Fruit fly (Drosophila melanogaster) whole organism, embryonic: ENCODE data around the gene CG44158.

ENCODE experiments used
- CG10209 ChIP-seq: fragments of 200-800 bp; sonication (Bioruptor generic); optimal IDR thresholded peaks from 3 replicates; lab custom pipeline; 2017; ENCODE audit warnings: missing biosample characterization, mild to moderate bottlenecking, missing genetic modification characterization, missing genetic modification reagents
- CG11695 ChIP-seq: fragments of 200-800 bp; sonication (Bioruptor generic); IDR thresholded peaks from 3 replicates; pipeline ENCODE4 v1.3.6; 2022; ENCODE audit warnings: missing biosample characterization, missing genetic modification characterization
- CG12391 ChIP-seq: fragments of 200-800 bp; sonication (Bioruptor generic); optimal IDR thresholded peaks from 3 replicates; lab custom pipeline; 2018; ENCODE audit warnings: missing biosample characterization, mild to moderate bottlenecking, missing genetic modification characterization, moderate library complexity
- CG13123 ChIP-seq: fragments of 200-800 bp; sonication (Bioruptor generic); optimal IDR thresholded peaks from 2 replicates; lab custom pipeline; 2016; ENCODE audit warnings: missing biosample characterization, missing genetic modification characterization
- CG16863 ChIP-seq: fragments of 200-800 bp; sonication (Bioruptor generic); optimal IDR thresholded peaks from 3 replicates; lab custom pipeline; 2016; ENCODE audit warnings: missing biosample characterization, missing genetic modification characterization
- CG17568 ChIP-seq: fragments of 200-800 bp; sonication (Bioruptor generic); optimal IDR thresholded peaks from 2 replicates; lab custom pipeline; 2018; ENCODE audit warnings: missing biosample characterization, mild to moderate bottlenecking, missing genetic modification characterization, moderate library complexity
- CG17802 ChIP-seq: fragments of 200-800 bp; sonication (Bioruptor generic); optimal IDR thresholded peaks from 2 replicates; lab custom pipeline; 2018; ENCODE audit warnings: missing biosample characterization, mild to moderate bottlenecking, missing genetic modification characterization, moderate library complexity
- CG18262 ChIP-seq: fragments of 200-800 bp; optimal IDR thresholded peaks from 3 replicates; lab custom pipeline; 2019; ENCODE audit warnings: missing biosample characterization, mild to moderate bottlenecking, missing genetic modification characterization, moderate library complexity
- CG2120 ChIP-seq: fragments of 200-800 bp; sonication (Bioruptor generic); optimal IDR thresholded peaks from 3 replicates; lab custom pipeline; 2016; ENCODE audit warnings: missing biosample characterization, missing genetic modification characterization
- CG2129 ChIP-seq: fragments of 200-800 bp; sonication (Bioruptor generic); IDR thresholded peaks from 2 replicates; pipeline ENCODE4 v1.3.6; 2022; ENCODE audit warnings: missing biosample characterization, missing genetic modification characterization; ENCODE audit not compliant: partially characterized antibody
- CG31388 ChIP-seq: fragments of 200-800 bp; sonication (Bioruptor generic); optimal IDR thresholded peaks from 2 replicates; lab custom pipeline; 2016; ENCODE audit warnings: missing biosample characterization, missing genetic modification characterization
- CG3163 ChIP-seq: fragments of 200-800 bp; sonication (Bioruptor generic); optimal IDR thresholded peaks from 3 replicates; lab custom pipeline; 2016; ENCODE audit warnings: missing biosample characterization, missing genetic modification characterization
- CG3995 ChIP-seq: fragments of 200-800 bp; sonication (Bioruptor generic); optimal IDR thresholded peaks from 3 replicates; lab custom pipeline; 2016; ENCODE audit warnings: missing biosample characterization, missing genetic modification characterization
- CG6791 ChIP-seq: fragments of 200-800 bp; sonication (Bioruptor generic); IDR thresholded peaks from 3 replicates; pipeline ENCODE4 v1.3.6; 2022; ENCODE audit warnings: missing biosample characterization, missing genetic modification characterization; ENCODE audit not compliant: partially characterized antibody
- CG7963 ChIP-seq: fragments of 200-800 bp; sonication (Bioruptor generic); IDR thresholded peaks from 3 replicates; pipeline ENCODE4 v1.3.6; 2022; ENCODE audit warnings: missing biosample characterization, missing genetic modification characterization; ENCODE audit not compliant: partially characterized antibody
- CG8765 ChIP-seq: fragments of 200-800 bp; sonication (Bioruptor generic); IDR thresholded peaks from 2 replicates; pipeline ENCODE4 v1.3.6; 2022; ENCODE audit warnings: missing biosample characterization, missing genetic modification characterization
- D19A ChIP-seq: fragments of 200-800 bp; optimal IDR thresholded peaks from 3 replicates; lab custom pipeline; 2019; ENCODE audit warnings: missing biosample characterization, mild to moderate bottlenecking, missing genetic modification characterization, moderate library complexity
- D19B ChIP-seq: fragments of 200-800 bp; sonication (Bioruptor generic); optimal IDR thresholded peaks from 2 replicates; lab custom pipeline; 2017; ENCODE audit warnings: missing biosample characterization, mild to moderate bottlenecking, missing genetic modification characterization
- Doc3 ChIP-seq: fragments of 200-800 bp; sonication (Bioruptor generic); IDR thresholded peaks from 3 replicates; pipeline ENCODE4 v1.3.6; 2022; ENCODE audit warnings: missing biosample characterization, missing genetic modification characterization; ENCODE audit not compliant: partially characterized antibody
- Ets97D ChIP-seq: fragments of 200-800 bp; sonication (Bioruptor generic); optimal IDR thresholded peaks from 3 replicates; lab custom pipeline; 2016; ENCODE audit warnings: missing biosample characterization, missing genetic modification characterization
- Fer1 ChIP-seq: fragments of 200-800 bp; sonication (Bioruptor generic); optimal IDR thresholded peaks from 2 replicates; lab custom pipeline; 2017; ENCODE audit warnings: missing biosample characterization, mild to moderate bottlenecking, missing genetic modification characterization
- HLH3B ChIP-seq: fragments of 200-800 bp; sonication (Bioruptor generic); IDR thresholded peaks from 2 replicates; pipeline ENCODE4 v1.3.6; 2022; ENCODE audit warnings: missing biosample characterization, missing genetic modification characterization
- Hr78 ChIP-seq, 2 experiments: fragments of 200-800 bp in 1 of 2; fragments of >200 bp in 1 of 2; sonication (Bioruptor generic) in 1 of 2; optimal IDR thresholded peaks; 2 replicates each; lab custom pipeline; 2017 to 2019; ENCODE audit warnings: missing biosample characterization in 2 of 2, missing genetic modification characterization in 2 of 2, mild to moderate bottlenecking in 1 of 2, moderate library complexity in 1 of 2
- MBD-R2 ChIP-seq: fragments of 200-800 bp; sonication (Bioruptor generic); IDR thresholded peaks from 2 replicates; pipeline ENCODE4 v1.3.6; 2022; ENCODE audit warnings: missing biosample characterization, missing genetic modification characterization
- PHDP ChIP-seq: fragments of 200-800 bp; sonication (Bioruptor generic); optimal IDR thresholded peaks from 3 replicates; lab custom pipeline; 2018; ENCODE audit warnings: missing biosample characterization, mild to moderate bottlenecking, missing genetic modification characterization, moderate library complexity
- Poxn ChIP-seq: fragments of 200-800 bp; sonication (Bioruptor generic); IDR thresholded peaks from 2 replicates; pipeline ENCODE4 v1.3.6; 2022; ENCODE audit warnings: missing biosample characterization, missing genetic modification characterization
- Sry-β ChIP-seq: fragments of 200-800 bp; sonication (Bioruptor generic); optimal IDR thresholded peaks from 2 replicates; lab custom pipeline; 2018; ENCODE audit warnings: missing biosample characterization, mild to moderate bottlenecking, missing genetic modification characterization, moderate library complexity
- Trl ChIP-seq, 3 experiments: fragments of >200 bp in 2 of 3; fragments of 200-800 bp in 1 of 3; sonication (Bioruptor generic) in 1 of 3; optimal IDR thresholded peaks; 2 replicates in 1 of 3; 3 replicates in 2 of 3; lab custom pipeline; 2016 to 2017; ENCODE audit warnings: missing biosample characterization in 1 of 3, missing genetic modification characterization in 1 of 3
- ab ChIP-seq: fragments of 200-800 bp; sonication (Bioruptor generic); optimal IDR thresholded peaks from 2 replicates; lab custom pipeline; 2016; ENCODE audit warnings: missing biosample characterization, missing genetic modification characterization
- croc ChIP-seq: fragments of 200-800 bp; sonication (Bioruptor generic); conservative IDR thresholded peaks from 3 replicates; pipeline ENCODE4 v1.3.6; 2022; ENCODE audit warnings: missing biosample characterization, missing genetic modification characterization
- dysf ChIP-seq: fragments of 200-800 bp; sonication (Bioruptor generic); IDR thresholded peaks from 3 replicates; pipeline ENCODE4 v1.3.6; 2022; ENCODE audit warnings: missing biosample characterization, missing genetic modification characterization
- eve ChIP-seq, 2 experiments: fragments of >200 bp; optimal IDR thresholded peaks; 2 replicates each; lab custom pipeline; 2017; ENCODE audit warnings: missing biosample characterization in 2 of 2, missing genetic modification characterization in 2 of 2
- gro ChIP-seq: fragments of 200-800 bp; sonication (Bioruptor generic); optimal IDR thresholded peaks from 2 replicates; lab custom pipeline; 2016; ENCODE audit warnings: missing biosample characterization, missing genetic modification characterization
- hb ChIP-seq: fragments of 200-800 bp; sonication (Bioruptor generic); IDR thresholded peaks from 3 replicates; pipeline ENCODE4 v1.3.6; 2022; ENCODE audit warnings: missing biosample characterization, missing genetic modification characterization; ENCODE audit not compliant: partially characterized antibody
- klu ChIP-seq: fragments of 200-800 bp; sonication (Bioruptor generic); IDR thresholded peaks from 2 replicates; pipeline ENCODE4 v1.3.6; 2022; ENCODE audit warnings: missing biosample characterization, missing genetic modification characterization
- lilli ChIP-seq: fragments of 200-800 bp; sonication (Bioruptor generic); optimal IDR thresholded peaks from 3 replicates; lab custom pipeline; 2016; ENCODE audit warnings: missing biosample characterization, missing genetic modification characterization
- mld ChIP-seq: fragments of 200-800 bp; sonication (Bioruptor generic); IDR thresholded peaks from 3 replicates; pipeline ENCODE4 v1.3.6; 2022; ENCODE audit warnings: missing biosample characterization, missing genetic modification characterization; ENCODE audit not compliant: partially characterized antibody
- odd ChIP-seq: fragments of 200-800 bp; sonication (Bioruptor generic); optimal IDR thresholded peaks from 2 replicates; lab custom pipeline; 2017; ENCODE audit warnings: missing biosample characterization, mild to moderate bottlenecking, missing genetic modification characterization
- p53 ChIP-seq: fragments of 200-800 bp; sonication (Bioruptor generic); optimal IDR thresholded peaks from 2 replicates; lab custom pipeline; 2016; ENCODE audit warnings: missing biosample characterization, missing genetic modification characterization
- pfk ChIP-seq: fragments of 200-800 bp; sonication (Bioruptor generic); optimal IDR thresholded peaks from 2 replicates; lab custom pipeline; 2018; ENCODE audit warnings: missing biosample characterization, mild to moderate bottlenecking, missing genetic modification characterization, moderate library complexity
- phol ChIP-seq: fragments of 200-800 bp; sonication (Bioruptor generic); optimal IDR thresholded peaks from 3 replicates; lab custom pipeline; 2018; ENCODE audit warnings: missing biosample characterization, mild to moderate bottlenecking, missing genetic modification characterization, moderate library complexity
- schlank ChIP-seq: fragments of 200-800 bp; sonication (Bioruptor generic); optimal IDR thresholded peaks from 2 replicates; lab custom pipeline; 2018; ENCODE audit warnings: missing biosample characterization, mild to moderate bottlenecking, missing genetic modification characterization
- scrt ChIP-seq: fragments of 200-800 bp; sonication (Bioruptor generic); optimal IDR thresholded peaks from 2 replicates; lab custom pipeline; 2018; ENCODE audit warnings: missing biosample characterization, mild to moderate bottlenecking, missing genetic modification characterization, moderate library complexity
- sd ChIP-seq: fragments of 200-800 bp; sonication (Bioruptor generic); optimal IDR thresholded peaks from 3 replicates; lab custom pipeline; 2018; ENCODE audit warnings: missing biosample characterization, mild to moderate bottlenecking, missing genetic modification characterization, moderate library complexity
- ssp ChIP-seq: fragments of 200-800 bp; sonication (Bioruptor generic); IDR thresholded peaks from 2 replicates; pipeline ENCODE4 v1.3.6; 2022; ENCODE audit warnings: missing biosample characterization, missing genetic modification characterization
- ttk ChIP-seq: fragments of 200-800 bp; sonication (Bioruptor generic); IDR thresholded peaks from 2 replicates; pipeline ENCODE4 v2.1.2; 2022; ENCODE audit warnings: missing biosample characterization, missing genetic modification characterization
- tup ChIP-seq: fragments of 200-800 bp; sonication (Bioruptor generic); optimal IDR thresholded peaks from 2 replicates; lab custom pipeline; 2016; ENCODE audit warnings: missing biosample characterization, mild to moderate bottlenecking, missing genetic modification characterization, moderate library complexity
- z ChIP-seq: fragments of 200-800 bp; sonication (Bioruptor generic); IDR thresholded peaks from 3 replicates; pipeline ENCODE4 v1.3.6; 2022; ENCODE audit warnings: missing biosample characterization, missing genetic modification characterization

CG44158 gene

DNA sequence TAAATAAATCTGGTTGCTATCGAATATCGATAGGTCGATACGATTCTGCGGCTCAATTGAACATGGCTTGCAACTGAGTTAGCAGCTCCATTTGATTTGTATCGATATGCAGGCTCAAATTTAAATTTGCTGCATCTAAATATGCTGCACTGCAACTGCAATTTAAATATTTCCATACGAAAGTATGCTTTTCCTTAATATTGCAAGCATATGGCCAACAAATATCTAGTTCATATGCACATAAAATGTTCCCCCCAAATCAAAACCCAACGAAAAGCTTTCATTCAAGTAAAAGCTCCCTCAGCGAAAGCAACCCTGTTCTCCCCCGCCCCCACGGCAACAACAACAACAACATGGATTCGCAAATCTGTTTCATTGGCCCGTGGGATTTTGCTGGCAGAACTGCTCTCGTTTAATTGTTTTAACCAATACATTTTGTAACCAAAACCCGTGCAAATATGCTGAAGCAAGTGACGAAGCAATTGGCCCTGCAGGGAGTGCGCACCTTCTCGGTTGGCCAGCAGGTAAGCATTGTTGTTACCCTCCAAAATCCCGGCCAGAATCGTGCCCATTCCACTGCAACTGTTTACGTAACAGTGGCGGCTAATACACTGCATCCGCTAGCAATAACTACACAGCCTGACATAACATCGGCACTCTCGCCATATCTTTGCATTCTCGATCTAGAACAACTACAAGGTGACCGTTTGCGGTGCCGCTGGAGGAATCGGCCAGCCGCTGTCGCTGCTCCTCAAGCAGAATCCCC, 17.6 kb downstream of the CG44158 start, which contains the start of the genes CG7168 and Mdh2 (continued):
- TF ChIP-seq CG11695 (GFP tag; lab: Robert Waterston, UW) (no peak), CG18262 (tag; lab: Kevin White, UChicago) (no peak), PHDP (no peak), hb (GFP tag; lab: Robert Waterston, UW) (peak; percentile 82), schlank (no peak), sd (tag; lab: Kevin White, UChicago) (no peak), croc (GFP tag; lab: Robert Waterston, UW) (no peak), ttk (GFP tag; lab: Robert Waterston, UW) (no peak), HLH3B (GFP tag; lab: Robert Waterston, UW) (no peak), eve (GFP tag; optimal IDR thresholded peaks at IDR 0.05; lab: Kevin White, UChicago) (no peak), CG12391 (tag; lab: Kevin White, UChicago) (peak; percentile 30), klu (GFP tag; lab: Robert Waterston, UW) (peak; percentile 30; the same call in 1 of the 2 replicates), D19B (GFP tag; lab: Kevin White, UChicago) (no peak), Sry-β (GFP tag; lab: Kevin White, UChicago) (no peak), ssp (GFP tag; lab: Robert Waterston, UW) (no peak), odd (GFP tag; lab: Kevin White, UChicago) (no peak), Trl (optimal IDR thresholded peaks at IDR 0.05; lab: Kevin White, UChicago) (no peak), Trl (GFP tag; optimal IDR thresholded peaks at IDR 0.05; lab: Kevin White, UChicago) (no peak), lilli (peak; percentile 32), CG13123 (GFP tag; lab: Kevin White, UChicago) (no peak), D19A (tag; lab: Kevin White, UChicago) (no peak), Hr78 (GFP tag; optimal IDR thresholded peaks at IDR 0.05; lab: Kevin White, UChicago) (no peak), dysf (GFP tag; lab: Robert Waterston, UW) (no peak), CG6791 (peak; percentile 86), phol (tag; lab: Kevin White, UChicago) (peak; percentile 44), CG17568 (GFP tag; lab: Kevin White, UChicago) (no peak), pfk (GFP tag; lab: Kevin White, UChicago) (no peak), CG10209 (GFP tag; lab: Kevin White, UChicago) (no peak), scrt (GFP tag; lab: Kevin White, UChicago) (peak; percentile 51), tup (GFP tag; lab: Kevin White, UChicago) (no peak), Ets97D (GFP tag; lab: Kevin White, UChicago) (peak; percentile 67), CG31388 (GFP tag; lab: Kevin White, UChicago) (no peak), Doc3 (GFP tag; lab: Robert Waterston, UW) (peak; percentile 84), Poxn (no peak), p53 (no peak), CG17802 (tag; lab: Kevin White, UChicago) (no peak), CG16863 (GFP tag; lab: Kevin White, UChicago) (no peak), CG8765 (no peak), CG3995 (GFP tag; lab: Kevin White, UChicago) (no peak), CG3163 (GFP tag; lab: Kevin White, UChicago) (no peak), MBD-R2 (GFP tag; lab: Robert Waterston, UW) (peak; percentile 79), CG2120 (GFP tag; lab: Kevin White, UChicago) (peak; percentile 14), CG2129 (GFP tag; lab: Robert Waterston, UW) (no peak; the same call in 1 of the 2 replicates), z (GFP tag; lab: Robert Waterston, UW) (no peak), gro (no peak), Fer1 (GFP tag; lab: Kevin White, UChicago) (peak; percentile 3), mld (GFP tag; lab: Robert Waterston, UW) (peak; percentile 73; the same call in 2 of the 3 replicates), ab (GFP tag; lab: Kevin White, UChicago) (no peak), CG7963 (GFP tag; lab: Robert Waterston, UW) (peak; percentile 90)
